Worm (Caenorhabditis elegans) whole organism, L3 larva: ENCODE measurements around the gene fbxb-2.

Source experiments
- R02D3.7 ChIP-seq: fragments of 150-350 bp; optimal IDR thresholded peaks from 2 replicates; lab custom pipeline; 2014; ENCODE audit warnings: missing biosample characterization, missing genetic modification characterization
- ZK546.5 ChIP-seq: sonication (generic microtip); optimal IDR thresholded peaks from 2 replicates; lab custom pipeline; 2017; ENCODE audit warnings: missing biosample characterization, missing genetic modification characterization
- ama-1 ChIP-seq: fragments of 150-350 bp; optimal IDR thresholded peaks from 2 replicates; lab custom pipeline; 2018
- ceh-16 ChIP-seq: sonication (generic microtip); optimal IDR thresholded peaks from 2 replicates; lab custom pipeline; 2017; ENCODE audit warnings: missing biosample characterization, missing genetic modification characterization
- ceh-28 ChIP-seq: fragments of 150-350 bp; optimal IDR thresholded peaks from 2 replicates; lab custom pipeline; 2014; ENCODE audit warnings: missing biosample characterization, missing genetic modification reagents, missing genetic modification characterization
- ceh-82 ChIP-seq: fragments of 150-350 bp; optimal IDR thresholded peaks from 2 replicates; lab custom pipeline; 2014; ENCODE audit warnings: missing biosample characterization, missing genetic modification characterization
- ceh-9 ChIP-seq: sonication (generic microtip); optimal IDR thresholded peaks from 2 replicates; lab custom pipeline; 2018; ENCODE audit warnings: missing biosample characterization, missing genetic modification characterization
- daf-12 ChIP-seq: fragments of 150-350 bp; optimal IDR thresholded peaks from 2 replicates; lab custom pipeline; 2014; ENCODE audit warnings: missing biosample characterization, missing genetic modification reagents, missing genetic modification characterization
- egl-5 ChIP-seq: fragments of 150-350 bp; optimal IDR thresholded peaks from 2 replicates; lab custom pipeline; 2017; ENCODE audit warnings: missing biosample characterization, missing genetic modification reagents, missing genetic modification characterization, inconsistent platforms
- elt-2 ChIP-seq: sonication (generic microtip); optimal IDR thresholded peaks from 2 replicates; lab custom pipeline; 2016; ENCODE audit warnings: missing genetic modification reagents, mild to moderate bottlenecking, missing genetic modification characterization, missing compliant biosample characterization
- eor-1 ChIP-seq, 2 experiments: fragments of 150-350 bp; optimal IDR thresholded peaks; 2 replicates each; lab custom pipeline; 2014 to 2018; ENCODE audit warnings: missing biosample characterization in 2 of 2, missing genetic modification characterization in 2 of 2
- fkh-10 ChIP-seq: sonication (generic microtip); optimal IDR thresholded peaks from 2 replicates; lab custom pipeline; 2017; ENCODE audit warnings: missing biosample characterization, missing genetic modification reagents, missing genetic modification characterization
- fos-1 ChIP-seq: fragments of 150-350 bp; optimal IDR thresholded peaks from 2 replicates; lab custom pipeline; 2014; ENCODE audit warnings: missing biosample characterization, missing genetic modification characterization
- hmg-11 ChIP-seq: sonication (generic microtip); optimal IDR thresholded peaks from 2 replicates; lab custom pipeline; 2016; ENCODE audit warnings: missing genetic modification characterization, missing compliant biosample characterization
- lin-39 ChIP-seq: fragments of 150-350 bp; optimal IDR thresholded peaks from 2 replicates; lab custom pipeline; 2018; ENCODE audit warnings: missing biosample characterization, missing genetic modification reagents, missing genetic modification characterization
- lsy-12 ChIP-seq: sonication (generic microtip); optimal IDR thresholded peaks from 2 replicates; lab custom pipeline; 2016; ENCODE audit warnings: mild to moderate bottlenecking, missing genetic modification characterization, missing compliant biosample characterization
- mdl-1 ChIP-seq: fragments of 150-350 bp; optimal IDR thresholded peaks from 2 replicates; lab custom pipeline; 2014; ENCODE audit warnings: missing biosample characterization, missing genetic modification characterization
- mml-1 ChIP-seq: fragments of 150-350 bp; sonication (generic microtip); optimal IDR thresholded peaks from 3 replicates; lab custom pipeline; 2014; ENCODE audit warnings: missing biosample characterization, missing genetic modification characterization
- nhr-11 ChIP-seq: fragments of 150-350 bp; optimal IDR thresholded peaks from 2 replicates; lab custom pipeline; 2014; ENCODE audit warnings: missing biosample characterization, missing genetic modification characterization
- nhr-12 ChIP-seq: fragments of 150-350 bp; optimal IDR thresholded peaks from 2 replicates; lab custom pipeline; 2014; ENCODE audit warnings: missing biosample characterization, missing genetic modification characterization
- nhr-23 ChIP-seq: fragments of 150-350 bp; optimal IDR thresholded peaks from 2 replicates; lab custom pipeline; 2014; ENCODE audit warnings: missing biosample characterization, missing genetic modification reagents, missing genetic modification characterization
- nhr-237 ChIP-seq: fragments of 150-350 bp; optimal IDR thresholded peaks from 2 replicates; lab custom pipeline; 2014; ENCODE audit warnings: missing biosample characterization, missing genetic modification characterization
- nhr-25 ChIP-seq: sonication (generic microtip); optimal IDR thresholded peaks from 2 replicates; lab custom pipeline; 2017; ENCODE audit warnings: missing biosample characterization, missing genetic modification characterization
- nhr-28 ChIP-seq: fragments of 150-350 bp; optimal IDR thresholded peaks from 2 replicates; lab custom pipeline; 2014; ENCODE audit warnings: missing biosample characterization, missing genetic modification characterization
- nhr-43 ChIP-seq: sonication (generic microtip); optimal IDR thresholded peaks from 2 replicates; lab custom pipeline; 2016; ENCODE audit warnings: mild to moderate bottlenecking, missing genetic modification characterization, missing compliant biosample characterization; ENCODE audit not compliant: poor library complexity, severe bottlenecking
- nhr-76 ChIP-seq: fragments of 150-350 bp; sonication (generic microtip); optimal IDR thresholded peaks from 5 replicates; lab custom pipeline; 2014; ENCODE audit warnings: missing biosample characterization, missing genetic modification characterization
- pha-4 ChIP-seq: fragments of 150-350 bp; optimal IDR thresholded peaks from 2 replicates; lab custom pipeline; 2014; ENCODE audit warnings: missing biosample characterization, missing genetic modification reagents, missing genetic modification characterization
- sea-2 ChIP-seq: fragments of 150-350 bp; sonication (generic microtip); optimal IDR thresholded peaks from 4 replicates; lab custom pipeline; 2014; ENCODE audit warnings: missing biosample characterization, missing genetic modification reagents, missing genetic modification characterization
- snpc-4 ChIP-seq: fragments of 150-350 bp; optimal IDR thresholded peaks from 2 replicates; lab custom pipeline; 2014; ENCODE audit warnings: missing biosample characterization, missing genetic modification characterization
- tbx-2 ChIP-seq: sonication (generic microtip); optimal IDR thresholded peaks from 2 replicates; lab custom pipeline; 2016; ENCODE audit warnings: mild to moderate bottlenecking, missing genetic modification characterization, missing compliant biosample characterization
- unc-62 ChIP-seq: fragments of 150-350 bp; sonication (generic microtip); optimal IDR thresholded peaks from 4 replicates; lab custom pipeline; 2014; ENCODE audit warnings: missing biosample characterization, missing genetic modification reagents, missing genetic modification characterization
- zag-1 ChIP-seq: fragments of 150-350 bp; optimal IDR thresholded peaks from 2 replicates; lab custom pipeline; 2014; ENCODE audit warnings: missing biosample characterization, missing genetic modification characterization
- ztf-11 ChIP-seq: fragments of 150-350 bp; optimal IDR thresholded peaks from 2 replicates; lab custom pipeline; 2014; ENCODE audit warnings: missing biosample characterization, missing genetic modification characterization

The fbxb-2 gene

DNA sequence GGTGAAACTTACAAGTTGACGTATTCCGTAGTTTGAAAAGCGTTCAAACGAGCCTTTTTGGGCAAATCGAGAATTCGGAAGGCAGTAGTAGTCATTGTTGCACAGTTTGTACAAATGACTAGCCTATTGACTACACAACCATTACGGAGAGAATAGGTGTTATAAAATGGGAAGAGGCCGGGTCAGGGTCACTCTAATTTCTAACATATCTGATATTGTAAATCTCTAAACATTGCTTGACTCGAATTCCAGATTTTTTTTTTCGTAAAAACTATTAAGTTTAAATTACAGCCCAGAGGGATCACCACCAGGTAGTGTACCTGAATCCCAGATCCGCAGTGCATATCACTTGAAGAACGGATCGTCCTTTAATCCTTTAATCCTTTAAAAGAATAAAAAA is at the start of gene fbxb-2:
TSS of gene fbxb-2 (minus strand) at position 101 of the 400 bp plus-strand sequence.
- TF ChIP-seq sea-2 (GFP tag; lab: Kevin White, UChicago) (no peak), lin-39 (tag; lab: Kevin White, UChicago) (no peak), mdl-1 (tag; lab: Kevin White, UChicago) (no peak), lsy-12 (tag; lab: Kevin White, UChicago) (no peak), nhr-76 (tag; lab: Kevin White, UChicago) (no peak), fkh-10 (GFP tag; lab: Kevin White, UChicago) (no peak), nhr-23 (tag; lab: Kevin White, UChicago) (no peak), daf-12 (tag; lab: Kevin White, UChicago) (no peak), nhr-25 (tag; lab: Kevin White, UChicago) (no peak), ceh-82 (no peak), tbx-2 (tag; lab: Kevin White, UChicago) (no peak), nhr-12 (tag; lab: Kevin White, UChicago) (no peak), ztf-11 (no peak), ceh-9 (no peak), fos-1 (tag; lab: Kevin White, UChicago) (no peak), nhr-11 (tag; lab: Kevin White, UChicago) (no peak)

DNA sequence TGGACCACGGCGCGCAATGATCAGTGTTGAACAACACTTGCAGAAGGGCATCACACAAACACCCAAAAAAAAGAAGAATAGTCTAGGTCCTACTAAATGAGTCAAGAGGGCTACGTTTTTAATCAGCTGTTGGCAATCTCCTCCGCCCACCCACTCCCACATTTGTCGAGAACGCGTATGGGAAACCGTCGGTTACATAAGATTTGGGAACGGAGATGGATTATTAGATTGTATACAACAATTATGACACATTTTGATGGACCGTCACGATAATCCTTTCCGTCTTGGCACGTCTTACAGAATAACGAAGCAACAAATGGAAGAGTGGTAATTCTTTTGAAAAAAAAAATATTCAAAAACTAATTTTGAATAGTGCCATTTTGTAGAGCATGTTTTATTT is 48.8 kb upstream of the fbxb-2 start:
- TF ChIP-seq nhr-43 (no peak), nhr-237 (no peak), ceh-28 (tag; lab: Kevin White, UChicago) (no peak), mml-1 (tag; lab: Kevin White, UChicago) (no peak)

DNA sequence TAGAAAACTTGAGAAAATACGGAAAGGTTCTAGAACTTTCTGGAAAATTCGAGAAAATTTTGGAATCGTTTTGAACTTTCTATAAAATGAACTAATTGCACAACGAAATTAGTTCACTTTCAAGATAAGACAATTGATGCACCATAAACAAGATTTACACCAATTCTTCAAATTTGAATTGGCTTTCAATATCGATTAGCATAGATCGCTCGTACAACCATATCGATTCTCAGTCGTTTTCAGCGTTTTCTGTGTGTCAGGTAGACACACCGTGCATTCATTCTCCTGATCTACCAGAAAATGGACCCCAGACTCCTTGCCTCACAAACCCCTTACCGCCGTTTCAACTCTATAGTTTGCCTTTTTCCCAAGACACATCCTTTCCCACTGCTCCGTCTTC is 45.2 kb upstream of the fbxb-2 start, which contains the start of gene fbxb-117:
TSS of gene fbxb-117 (plus strand) at position 301 of the 400 bp plus-strand sequence.
- TF ChIP-seq mdl-1 (tag; lab: Kevin White, UChicago) (no peak), elt-2 (tag; lab: Kevin White, UChicago) (no peak), mml-1 (tag; lab: Kevin White, UChicago) (no peak), pha-4 (tag; lab: Kevin White, UChicago) (no peak), nhr-43 (no peak), nhr-11 (tag; lab: Kevin White, UChicago) (no peak), ceh-16 (tag; lab: Kevin White, UChicago) (no peak), snpc-4 (tag; lab: Kevin White, UChicago) (no peak), nhr-28 (tag; lab: Kevin White, UChicago) (no peak), ztf-11 (no peak), zag-1 (no peak), ceh-82 (no peak), unc-62 (GFP tag; lab: Kevin White, UChicago) (no peak), lin-39 (tag; lab: Kevin White, UChicago) (no peak), nhr-12 (tag; lab: Kevin White, UChicago) (no peak), daf-12 (tag; lab: Kevin White, UChicago) (no peak), egl-5 (no peak), tbx-2 (tag; lab: Kevin White, UChicago) (no peak)

DNA sequence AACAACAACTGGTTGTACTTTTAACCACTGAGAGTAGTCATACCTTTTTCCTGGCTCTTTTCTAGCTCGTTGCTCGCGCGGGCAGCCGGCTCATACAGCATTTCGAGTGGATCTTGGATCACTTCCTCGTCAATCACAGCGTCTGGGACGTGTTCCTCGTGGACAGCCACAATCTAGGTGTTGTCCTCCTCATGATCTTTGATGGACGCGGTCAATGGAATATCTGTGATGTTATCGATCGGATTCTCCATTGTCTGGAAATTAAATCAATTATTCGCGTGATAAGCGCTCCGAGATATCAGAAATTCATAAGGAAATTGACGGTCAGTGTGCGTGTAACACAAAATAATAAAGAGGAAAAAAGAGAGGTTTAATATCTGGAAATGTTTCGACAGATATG is 42.8 kb upstream of the fbxb-2 start, which contains the start of gene F21D9.8:
TSS of gene F21D9.8 (minus strand) at position 101 of the 400 bp plus-strand sequence.
- TF ChIP-seq hmg-11 (tag; lab: Kevin White, UChicago) (no peak), unc-62 (GFP tag; lab: Kevin White, UChicago) (no peak), daf-12 (tag; lab: Kevin White, UChicago) (no peak), nhr-28 (tag; lab: Kevin White, UChicago) (no peak), nhr-11 (tag; lab: Kevin White, UChicago) (no peak)

DNA sequence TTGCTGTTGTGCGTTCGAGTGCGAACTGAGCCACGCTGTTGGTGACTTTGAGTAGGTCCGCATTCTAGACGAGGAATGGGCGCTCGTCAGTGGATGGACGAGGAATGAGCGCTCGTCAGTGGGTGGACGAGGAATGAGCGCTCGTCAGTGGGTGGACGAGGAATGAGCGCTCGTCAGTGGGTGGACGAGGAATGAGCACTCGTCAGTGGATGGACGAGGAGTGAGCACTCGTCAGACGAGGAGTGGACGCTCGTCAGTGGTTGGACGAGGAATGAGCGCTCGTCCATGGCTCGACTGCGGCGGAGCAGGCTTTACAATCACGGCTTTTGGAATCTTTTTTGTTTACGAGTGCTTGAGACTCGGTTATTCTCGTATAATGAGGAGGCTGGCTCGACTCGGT is 41.4 kb upstream of the fbxb-2 start:
- no peak for TF ChIP-seq ama-1 (lab: Kevin White, UChicago)
- TF ChIP-seq nhr-43, result no peak
- no peak for TF ChIP-seq ZK546.5 (tag; lab: Kevin White, UChicago)
- no peak for TF ChIP-seq R02D3.7 (tag; lab: Kevin White, UChicago)
- TF ChIP-seq nhr-23 (tag; lab: Kevin White, UChicago), result no peak
- no peak for TF ChIP-seq eor-1 (tag; optimal IDR thresholded peaks at IDR 0.05; lab: Kevin White, UChicago)
